Worm (Caenorhabditis elegans) whole organism, L2 larva: ENCODE data around the gene C09E8.1.
"Not testable (repeated sequence)": the region's sequence is repeated elsewhere in the genome, so short reads cannot be mapped to it uniquely, and the experiment has no call there.

Experiments
- C34F6.9 ChIP-seq: fragments of 150-350 bp; optimal IDR thresholded peaks from 2 replicates; lab custom pipeline; 2014; ENCODE audit warnings: missing biosample characterization, missing genetic modification characterization
- R02D3.7 ChIP-seq: fragments of 150-350 bp; optimal IDR thresholded peaks from 2 replicates; lab custom pipeline; 2014; ENCODE audit warnings: missing biosample characterization, missing genetic modification characterization
- Y55F3AM.14 ChIP-seq: fragments of 200-800 bp; sonication (Bioruptor generic); optimal IDR thresholded peaks from 2 replicates; lab custom pipeline; 2018; ENCODE audit warnings: mild to moderate bottlenecking, missing genetic modification characterization, missing compliant biosample characterization
- ZK546.5 ChIP-seq: sonication (generic microtip); optimal IDR thresholded peaks from 2 replicates; lab custom pipeline; 2017; ENCODE audit warnings: missing biosample characterization, missing genetic modification characterization
- alr-1 ChIP-seq: fragments of 150-350 bp; optimal IDR thresholded peaks from 2 replicates; lab custom pipeline; 2014; ENCODE audit warnings: missing biosample characterization, missing genetic modification characterization
- aly-2 ChIP-seq: fragments of 150-350 bp; optimal IDR thresholded peaks from 2 replicates; lab custom pipeline; 2014; ENCODE audit warnings: missing biosample characterization, missing genetic modification characterization
- ama-1 ChIP-seq: fragments of 150-350 bp; optimal IDR thresholded peaks from 2 replicates; lab custom pipeline; 2018; ENCODE audit warnings: inconsistent platforms
- blmp-1 ChIP-seq: sonication (generic microtip); optimal IDR thresholded peaks from 2 replicates; lab custom pipeline; 2017; ENCODE audit warnings: missing genetic modification characterization, mild to moderate bottlenecking, missing compliant biosample characterization, antibody characterized with exemption, moderate library complexity; ENCODE audit not compliant: insufficient read depth
- crh-2 ChIP-seq: sonication (generic microtip); optimal IDR thresholded peaks from 2 replicates; lab custom pipeline; 2017; ENCODE audit warnings: missing biosample characterization, missing genetic modification characterization
- dmd-4 ChIP-seq: sonication (generic microtip); optimal IDR thresholded peaks from 2 replicates; lab custom pipeline; 2017; ENCODE audit warnings: missing biosample characterization, missing genetic modification characterization
- egl-27 ChIP-seq: sonication (generic microtip); optimal IDR thresholded peaks from 3 replicates; lab custom pipeline; 2017; ENCODE audit warnings: missing biosample characterization, missing genetic modification reagents, missing genetic modification characterization
- elt-1 ChIP-seq: fragments of 150-350 bp; optimal IDR thresholded peaks from 2 replicates; lab custom pipeline; 2014; ENCODE audit warnings: missing biosample characterization, missing genetic modification characterization
- elt-3 ChIP-seq: sonication (generic microtip); optimal IDR thresholded peaks from 2 replicates; lab custom pipeline; 2017; ENCODE audit warnings: missing biosample characterization, missing genetic modification characterization
- fos-1 ChIP-seq: fragments of 150-350 bp; optimal IDR thresholded peaks from 2 replicates; lab custom pipeline; 2014; ENCODE audit warnings: missing biosample characterization, missing genetic modification characterization
- gmeb-1 ChIP-seq: fragments of 150-350 bp; optimal IDR thresholded peaks from 2 replicates; lab custom pipeline; 2014; ENCODE audit warnings: missing biosample characterization, missing genetic modification characterization
- lin-11 ChIP-seq: fragments of 150-350 bp; sonication (generic microtip); optimal IDR thresholded peaks from 2 replicates; lab custom pipeline; 2014; ENCODE audit warnings: missing biosample characterization, missing genetic modification characterization, inconsistent platforms, mixed read lengths
- lin-39 ChIP-seq: fragments of 150-350 bp; optimal IDR thresholded peaks from 2 replicates; lab custom pipeline; 2014; ENCODE audit warnings: missing biosample characterization, missing genetic modification reagents, missing genetic modification characterization
- lsy-2 ChIP-seq, 2 experiments: fragments of 150-350 bp in 1 of 2; sonication (generic microtip) in 1 of 2; optimal IDR thresholded peaks; 2 replicates each; lab custom pipeline; 2014 to 2017; ENCODE audit warnings: missing biosample characterization in 2 of 2, missing genetic modification characterization in 2 of 2
- mab-5 ChIP-seq: fragments of 150-350 bp; optimal IDR thresholded peaks from 2 replicates; lab custom pipeline; 2014; ENCODE audit warnings: missing biosample characterization, missing genetic modification characterization
- mdl-1 ChIP-seq, 2 experiments: fragments of 150-350 bp in 1 of 2; sonication (generic microtip) in 1 of 2; optimal IDR thresholded peaks; 2 replicates each; lab custom pipeline; 2017; ENCODE audit warnings: missing biosample characterization in 2 of 2, missing genetic modification characterization in 2 of 2
- nhr-10 ChIP-seq: sonication (generic microtip); optimal IDR thresholded peaks from 2 replicates; lab custom pipeline; 2017; ENCODE audit warnings: missing biosample characterization, missing genetic modification characterization
- nhr-12 ChIP-seq: fragments of 150-350 bp; optimal IDR thresholded peaks from 2 replicates; lab custom pipeline; 2014; ENCODE audit warnings: missing biosample characterization, missing genetic modification characterization
- nhr-129 ChIP-seq: fragments of 150-350 bp; optimal IDR thresholded peaks from 2 replicates; lab custom pipeline; 2014; ENCODE audit warnings: missing biosample characterization, missing genetic modification characterization
- nhr-21 ChIP-seq: fragments of 150-350 bp; optimal IDR thresholded peaks from 2 replicates; lab custom pipeline; 2014; ENCODE audit warnings: missing biosample characterization, missing genetic modification characterization
- nhr-23 ChIP-seq: fragments of 150-350 bp; optimal IDR thresholded peaks from 2 replicates; lab custom pipeline; 2014; ENCODE audit warnings: missing biosample characterization, missing genetic modification reagents, missing genetic modification characterization
- nhr-237 ChIP-seq: fragments of 150-350 bp; optimal IDR thresholded peaks from 2 replicates; lab custom pipeline; 2014; ENCODE audit warnings: missing biosample characterization, missing genetic modification characterization
- nhr-6 ChIP-seq: fragments of 150-350 bp; optimal IDR thresholded peaks from 2 replicates; lab custom pipeline; 2014; ENCODE audit warnings: missing biosample characterization, missing genetic modification characterization
- peb-1 ChIP-seq: fragments of 150-350 bp; optimal IDR thresholded peaks from 2 replicates; lab custom pipeline; 2014; ENCODE audit warnings: missing biosample characterization, missing genetic modification characterization
- sem-4 ChIP-seq: fragments of 150-350 bp; optimal IDR thresholded peaks from 2 replicates; lab custom pipeline; 2014; ENCODE audit warnings: missing biosample characterization, missing genetic modification reagents, missing genetic modification characterization
- skn-1 ChIP-seq: sonication (generic microtip); optimal IDR thresholded peaks from 2 replicates; lab custom pipeline; 2017; ENCODE audit warnings: missing biosample characterization, missing genetic modification characterization
- sma-9 ChIP-seq, 2 experiments: fragments of 150-350 bp in 1 of 2; sonication (generic microtip) in 1 of 2; optimal IDR thresholded peaks; 2 replicates each; lab custom pipeline; 2014 to 2016; ENCODE audit warnings: missing genetic modification characterization in 2 of 2, mild to moderate bottlenecking in 1 of 2, missing biosample characterization in 1 of 2, missing compliant biosample characterization in 1 of 2, missing genetic modification reagents in 1 of 2, moderate library complexity in 1 of 2
- snpc-4 ChIP-seq: fragments of 150-350 bp; optimal IDR thresholded peaks from 2 replicates; lab custom pipeline; 2014; ENCODE audit warnings: missing biosample characterization, missing genetic modification characterization
- unc-39 ChIP-seq: fragments of 150-350 bp; optimal IDR thresholded peaks from 2 replicates; lab custom pipeline; 2014; ENCODE audit warnings: missing biosample characterization, missing genetic modification characterization
- unc-55 ChIP-seq: fragments of 150-350 bp; sonication (generic microtip); optimal IDR thresholded peaks from 3 replicates; lab custom pipeline; 2014; ENCODE audit warnings: missing biosample characterization, missing genetic modification reagents, missing genetic modification characterization
- unc-62 ChIP-seq: fragments of 150-350 bp; optimal IDR thresholded peaks from 2 replicates; lab custom pipeline; 2014; ENCODE audit warnings: missing biosample characterization, missing genetic modification reagents, missing genetic modification characterization
- zag-1 ChIP-seq: fragments of 150-350 bp; optimal IDR thresholded peaks from 2 replicates; lab custom pipeline; 2014; ENCODE audit warnings: missing biosample characterization, missing genetic modification characterization
- ztf-1 ChIP-seq: fragments of 200-800 bp; sonication (Bioruptor generic); conservative IDR thresholded peaks from 2 replicates; pipeline ENCODE4 v1.3.6; 2022; ENCODE audit warnings: missing genetic modification characterization, missing compliant biosample characterization
- ztf-4 ChIP-seq: fragments of 150-350 bp; optimal IDR thresholded peaks from 2 replicates; lab custom pipeline; 2014; ENCODE audit warnings: missing biosample characterization, missing genetic modification characterization

The C09E8.1 gene

DNA sequence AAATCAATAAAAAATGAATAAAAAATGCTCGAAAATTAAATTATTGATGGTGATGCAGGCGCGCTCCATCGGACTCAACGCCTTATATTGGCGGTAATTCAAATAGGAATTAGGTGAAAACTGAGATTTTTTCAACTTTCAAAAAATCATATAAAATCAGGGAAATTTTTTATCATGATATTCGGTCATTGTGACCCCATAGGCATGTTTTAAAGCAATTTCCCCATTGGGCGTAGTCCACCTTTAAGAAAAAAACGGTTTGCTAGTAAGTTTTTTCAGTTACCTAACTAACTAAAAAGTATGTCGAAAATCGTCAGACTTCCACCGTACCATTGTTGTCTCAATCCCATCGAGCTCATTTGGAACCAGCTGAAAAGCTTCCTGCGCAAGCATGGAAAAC lies 36.9 kb downstream of the C09E8.1 start, which contains the start of gene W08F4.1:
Gene W08F4.1 (plus strand): TSS at position 301 of the 400 bp plus-strand sequence.
- TF ChIP-seq nhr-237; Y55F3AM.14; unc-39 (tag; lab: Kevin White, UChicago): not testable (repeated sequence)

- no peak for TF ChIP-seq nhr-129 (tag; lab: Kevin White, UChicago)
- no peak for TF ChIP-seq ama-1 (lab: Kevin White, UChicago)
- TF ChIP-seq mdl-1 (tag; optimal IDR thresholded peaks at IDR 0.05; lab: Kevin White, UChicago) = no peak
- TF ChIP-seq snpc-4 (tag; lab: Kevin White, UChicago) = no peak
- TF ChIP-seq fos-1 = no peak
- no peak for TF ChIP-seq sem-4 (tag; lab: Kevin White, UChicago)
- TF ChIP-seq nhr-237 = no peak
- TF ChIP-seq nhr-21 (tag; lab: Kevin White, UChicago) = no peak
- no peak for TF ChIP-seq R02D3.7 (tag; lab: Kevin White, UChicago)
- no peak for TF ChIP-seq nhr-10 (tag; lab: Kevin White, UChicago)
- TF ChIP-seq ZK546.5 (tag; lab: Kevin White, UChicago) = no peak
- no peak for TF ChIP-seq mab-5 (tag; lab: Kevin White, UChicago)
- TF ChIP-seq ztf-1 (GFP tag; lab: Robert Waterston, UW) = no peak
- no peak for TF ChIP-seq zag-1 (tag; lab: Kevin White, UChicago)
- no peak for TF ChIP-seq elt-3 (tag; lab: Kevin White, UChicago)
- TF ChIP-seq lin-11 (tag; lab: Kevin White, UChicago) = no peak
- no peak for TF ChIP-seq dmd-4 (tag; lab: Kevin White, UChicago)
- TF ChIP-seq, all 48 proteins: peak for 0
Measured at ce11 chrII:596702-597101, 40.4 kb downstream of the C09E8.1 start.

DNA sequence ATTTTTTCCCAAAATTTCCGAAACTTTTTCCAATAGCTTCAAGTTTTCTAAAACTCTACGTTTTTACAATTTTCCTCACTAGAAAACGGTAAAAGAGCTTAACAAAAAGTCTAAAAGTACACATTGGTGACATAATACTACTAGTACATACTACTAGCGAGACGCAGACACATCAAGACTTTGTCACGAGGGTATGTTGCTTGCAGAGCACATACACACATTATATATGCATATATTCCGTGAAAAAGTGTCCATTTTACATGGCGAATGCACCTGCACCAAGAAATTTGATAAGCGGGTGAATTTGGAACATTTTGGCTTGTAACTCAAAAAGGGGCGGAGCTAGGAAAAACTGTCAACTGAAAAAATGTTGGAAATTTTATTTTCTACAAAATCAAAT lies 45.0 kb downstream of the C09E8.1 start:
- no peak for TF ChIP-seq sem-4 (tag; lab: Kevin White, UChicago)
- TF ChIP-seq lsy-2 (tag; optimal IDR thresholded peaks at IDR 0.05; lab: Kevin White, UChicago) = peak in 1 of 2 experiments; percentile 65
- no peak for TF ChIP-seq nhr-12
- TF ChIP-seq fos-1 = no peak
- no peak for TF ChIP-seq dmd-4 (tag; lab: Kevin White, UChicago)
- TF ChIP-seq ztf-4 = no peak
- TF ChIP-seq ZK546.5 (tag; lab: Kevin White, UChicago) = no peak
- TF ChIP-seq unc-62 (GFP tag; lab: Kevin White, UChicago) = no peak
- TF ChIP-seq egl-27 = peak; percentile 49
- TF ChIP-seq gmeb-1 (tag; lab: Kevin White, UChicago) = peak; percentile 32
- TF ChIP-seq nhr-21 (tag; lab: Kevin White, UChicago) = no peak
- no peak for TF ChIP-seq nhr-237
- TF ChIP-seq skn-1 (tag; lab: Kevin White, UChicago) = no peak
- no peak for TF ChIP-seq elt-1
- TF ChIP-seq peb-1 (tag; lab: Kevin White, UChicago) = no peak
- TF ChIP-seq nhr-129 (tag; lab: Kevin White, UChicago) = peak; percentile 74
- TF ChIP-seq mdl-1 (tag; optimal IDR thresholded peaks at IDR 0.05; lab: Kevin White, UChicago) = peak; percentile 10 to 67
- TF ChIP-seq ztf-1 (GFP tag; lab: Robert Waterston, UW) = no peak
- TF ChIP-seq R02D3.7 (tag; lab: Kevin White, UChicago) = no peak
- TF ChIP-seq aly-2 (tag; lab: Kevin White, UChicago) = no peak
- no peak for TF ChIP-seq blmp-1 (tag; lab: Kevin White, UChicago)
- TF ChIP-seq C34F6.9 (tag; lab: Kevin White, UChicago) = peak; percentile 70
- peak; percentile 58 for TF ChIP-seq crh-2 (tag; lab: Kevin White, UChicago)
- TF ChIP-seq nhr-23 (tag; lab: Kevin White, UChicago) = no peak
- no peak for TF ChIP-seq lin-39 (tag; lab: Kevin White, UChicago)
- no peak for TF ChIP-seq lin-11 (tag; lab: Kevin White, UChicago)
- no peak for TF ChIP-seq alr-1 (tag; lab: Kevin White, UChicago)
- TF ChIP-seq nhr-6 (tag; lab: Kevin White, UChicago) = no peak
- peak; percentile 21 for TF ChIP-seq mab-5 (tag; lab: Kevin White, UChicago)
- TF ChIP-seq snpc-4 (tag; lab: Kevin White, UChicago) = no peak
- TF ChIP-seq elt-3 (tag; lab: Kevin White, UChicago) = no peak
- peak; percentile 79 for TF ChIP-seq unc-55 (GFP tag; lab: Kevin White, UChicago)
- TF ChIP-seq sma-9 (GFP tag; optimal IDR thresholded peaks at IDR 0.05; lab: Kevin White, UChicago) = peak; percentile 78
- no peak for TF ChIP-seq sma-9 (tag; optimal IDR thresholded peaks at IDR 0.05; lab: Kevin White, UChicago)
- TF ChIP-seq, all 48 proteins: peak for 10
